Fruit fly (Drosophila melanogaster) whole organism, embryonic: ENCODE results near the gene Gr64b.
A peak's percentile ranks its signal among the peaks of the same experiment; 100 is the strongest.

Experiments
- CG10979 ChIP-seq: fragments of 200-800 bp; sonication (Bioruptor generic); optimal IDR thresholded peaks from 2 replicates; lab custom pipeline; 2018; ENCODE audit warnings: missing biosample characterization, mild to moderate bottlenecking, missing genetic modification characterization, moderate library complexity
- CG12071 ChIP-seq: fragments of 200-800 bp; sonication (Bioruptor generic); optimal IDR thresholded peaks from 3 replicates; lab custom pipeline; 2018; ENCODE audit warnings: missing biosample characterization, mild to moderate bottlenecking, missing genetic modification characterization
- CG12236 ChIP-seq: fragments of 200-800 bp; sonication (Bioruptor generic); optimal IDR thresholded peaks from 2 replicates; lab custom pipeline; 2016; ENCODE audit warnings: missing biosample characterization, missing genetic modification characterization
- CG12659 ChIP-seq: fragments of 200-800 bp; sonication (Bioruptor generic); optimal IDR thresholded peaks from 3 replicates; lab custom pipeline; 2017; ENCODE audit warnings: mild to moderate bottlenecking, missing biosample characterization, missing genetic modification reagents, missing genetic modification characterization
- CG13287 ChIP-seq: fragments of 200-800 bp; sonication (Bioruptor generic); IDR thresholded peaks from 2 replicates; pipeline ENCODE4 v1.3.6; 2022; ENCODE audit warnings: missing biosample characterization, missing genetic modification characterization; ENCODE audit not compliant: partially characterized antibody
- CG14667 ChIP-seq: fragments of 200-800 bp; sonication (Bioruptor generic); IDR thresholded peaks from 2 replicates; pipeline ENCODE4 v1.3.6; 2022; ENCODE audit warnings: missing biosample characterization, missing genetic modification characterization
- CG1647 ChIP-seq: fragments of 200-800 bp; sonication (Bioruptor generic); optimal IDR thresholded peaks from 3 replicates; lab custom pipeline; 2016; ENCODE audit warnings: missing biosample characterization, missing genetic modification characterization
- CG17568 ChIP-seq: fragments of 200-800 bp; sonication (Bioruptor generic); optimal IDR thresholded peaks from 2 replicates; lab custom pipeline; 2018; ENCODE audit warnings: missing biosample characterization, mild to moderate bottlenecking, missing genetic modification characterization, moderate library complexity
- CG1832 ChIP-seq: fragments of 200-800 bp; sonication (Bioruptor generic); optimal IDR thresholded peaks from 2 replicates; lab custom pipeline; 2017; ENCODE audit warnings: missing biosample characterization, mild to moderate bottlenecking, missing genetic modification characterization, inconsistent platforms
- CG2678 ChIP-seq: fragments of 200-800 bp; sonication (Bioruptor generic); optimal IDR thresholded peaks from 3 replicates; lab custom pipeline; 2019; ENCODE audit warnings: missing biosample characterization, mild to moderate bottlenecking, missing genetic modification characterization, moderate library complexity
- CG2889 ChIP-seq: fragments of 200-800 bp; sonication (Bioruptor generic); IDR thresholded peaks from 3 replicates; pipeline ENCODE4 v1.3.6; 2022; ENCODE audit warnings: missing biosample characterization, missing genetic modification characterization
- CG30020 ChIP-seq: fragments of 200-800 bp; optimal IDR thresholded peaks from 2 replicates; lab custom pipeline; 2019; ENCODE audit warnings: missing biosample characterization, mild to moderate bottlenecking, missing genetic modification characterization, moderate library complexity
- CG3163 ChIP-seq: fragments of 200-800 bp; sonication (Bioruptor generic); optimal IDR thresholded peaks from 3 replicates; lab custom pipeline; 2016; ENCODE audit warnings: missing biosample characterization, missing genetic modification characterization
- CG33213 ChIP-seq: fragments of 200-800 bp; sonication (Bioruptor generic); optimal IDR thresholded peaks from 3 replicates; lab custom pipeline; 2016; ENCODE audit warnings: missing biosample characterization, missing genetic modification characterization
- CG6791 ChIP-seq: fragments of 200-800 bp; sonication (Bioruptor generic); IDR thresholded peaks from 3 replicates; pipeline ENCODE4 v1.3.6; 2022; ENCODE audit warnings: missing biosample characterization, missing genetic modification characterization; ENCODE audit not compliant: partially characterized antibody
- CG6854 ChIP-seq: fragments of 200-800 bp; sonication (Bioruptor generic); optimal IDR thresholded peaks from 3 replicates; lab custom pipeline; 2017; ENCODE audit warnings: missing biosample characterization, mild to moderate bottlenecking, missing genetic modification characterization
- CG7372 ChIP-seq: fragments of 200-800 bp; sonication (Bioruptor generic); IDR thresholded peaks from 2 replicates; pipeline ENCODE4 v1.3.6; 2022; ENCODE audit warnings: missing biosample characterization, missing genetic modification characterization
- CG8359 ChIP-seq: fragments of 200-800 bp; sonication (Bioruptor generic); optimal IDR thresholded peaks from 2 replicates; lab custom pipeline; 2017; ENCODE audit warnings: missing biosample characterization, mild to moderate bottlenecking, missing genetic modification characterization, borderline replicate concordance
- CG8478 ChIP-seq: fragments of >200 bp; optimal IDR thresholded peaks from 2 replicates; lab custom pipeline; 2018
- CTCF ChIP-seq: fragments of 200-800 bp; sonication (Bioruptor generic); optimal IDR thresholded peaks from 2 replicates; lab custom pipeline; 2017; ENCODE audit warnings: missing biosample characterization, mild to moderate bottlenecking, missing genetic modification characterization, moderate library complexity
- ERR ChIP-seq: fragments of 200-800 bp; sonication (Bioruptor generic); optimal IDR thresholded peaks from 2 replicates; lab custom pipeline; 2016; ENCODE audit warnings: missing biosample characterization, missing genetic modification characterization
- Hmr ChIP-seq: fragments of 200-800 bp; sonication (Bioruptor generic); optimal IDR thresholded peaks from 3 replicates; lab custom pipeline; 2017; ENCODE audit warnings: mild to moderate bottlenecking, missing biosample characterization, missing genetic modification reagents, missing genetic modification characterization
- Lhr ChIP-seq: fragments of 200-800 bp; sonication (Bioruptor generic); optimal IDR thresholded peaks from 3 replicates; lab custom pipeline; 2017; ENCODE audit warnings: mild to moderate bottlenecking, missing biosample characterization, missing genetic modification reagents, missing genetic modification characterization
- Max ChIP-seq: fragments of 200-800 bp; sonication (Bioruptor generic); optimal IDR thresholded peaks from 2 replicates; lab custom pipeline; 2016; ENCODE audit warnings: missing biosample characterization, mild to moderate bottlenecking, missing genetic modification characterization
- Nf-YB ChIP-seq: fragments of 200-800 bp; sonication (Bioruptor generic); optimal IDR thresholded peaks from 3 replicates; lab custom pipeline; 2019; ENCODE audit warnings: missing biosample characterization, mild to moderate bottlenecking, missing genetic modification characterization, moderate library complexity
- PHDP ChIP-seq: fragments of 200-800 bp; sonication (Bioruptor generic); optimal IDR thresholded peaks from 3 replicates; lab custom pipeline; 2018; ENCODE audit warnings: missing biosample characterization, mild to moderate bottlenecking, missing genetic modification characterization, moderate library complexity
- Ravus ChIP-seq: fragments of 200-800 bp; sonication (Bioruptor generic); IDR thresholded peaks from 2 replicates; pipeline ENCODE4 v1.3.6; 2022; ENCODE audit warnings: missing biosample characterization, missing genetic modification characterization
- Sry-δ ChIP-seq: fragments of 200-800 bp; sonication (Bioruptor generic); optimal IDR thresholded peaks from 2 replicates; lab custom pipeline; 2016; ENCODE audit warnings: missing biosample characterization, missing genetic modification characterization
- Xbp1 ChIP-seq: fragments of 200-800 bp; sonication (Bioruptor generic); optimal IDR thresholded peaks from 3 replicates; lab custom pipeline; 2016; ENCODE audit warnings: missing biosample characterization, mild to moderate bottlenecking, missing genetic modification characterization
- YL-1 ChIP-seq: fragments of 200-800 bp; sonication (Bioruptor generic); optimal IDR thresholded peaks from 3 replicates; lab custom pipeline; 2017; ENCODE audit warnings: missing biosample characterization, mild to moderate bottlenecking, missing genetic modification characterization
- ase ChIP-seq: fragments of 200-800 bp; sonication (Bioruptor generic); IDR thresholded peaks from 3 replicates; pipeline ENCODE4 v1.3.6; 2022; ENCODE audit warnings: missing biosample characterization, missing genetic modification characterization
- bab2 ChIP-seq: fragments of 200-800 bp; sonication (Bioruptor generic); optimal IDR thresholded peaks from 2 replicates; lab custom pipeline; 2016; ENCODE audit warnings: missing biosample characterization, missing genetic modification characterization
- cato ChIP-seq: fragments of 200-800 bp; sonication (Bioruptor generic); optimal IDR thresholded peaks from 2 replicates; lab custom pipeline; 2016; ENCODE audit warnings: missing biosample characterization, missing genetic modification characterization, borderline replicate concordance
- cg ChIP-seq: fragments of 200-800 bp; sonication (Bioruptor generic); optimal IDR thresholded peaks from 3 replicates; lab custom pipeline; 2019; ENCODE audit warnings: missing biosample characterization, mild to moderate bottlenecking, missing genetic modification characterization, moderate library complexity
- dan ChIP-seq: fragments of 200-800 bp; sonication (Bioruptor generic); IDR thresholded peaks from 2 replicates; pipeline ENCODE4 v1.3.6; 2022; ENCODE audit warnings: missing biosample characterization, missing genetic modification characterization
- dysf ChIP-seq: fragments of 200-800 bp; sonication (Bioruptor generic); IDR thresholded peaks from 3 replicates; pipeline ENCODE4 v1.3.6; 2022; ENCODE audit warnings: missing biosample characterization, missing genetic modification characterization
- eve ChIP-seq, 2 experiments: fragments of >200 bp; optimal IDR thresholded peaks; 2 replicates each; lab custom pipeline; 2017; ENCODE audit warnings: missing biosample characterization in 2 of 2, missing genetic modification characterization in 2 of 2
- grau ChIP-seq: fragments of 200-800 bp; optimal IDR thresholded peaks from 3 replicates; lab custom pipeline; 2019; ENCODE audit warnings: missing biosample characterization, mild to moderate bottlenecking, missing genetic modification characterization, moderate library complexity
- insv ChIP-seq, 2 experiments: fragments of 200-800 bp; sonication (Bioruptor generic); optimal IDR thresholded peaks; 3 replicates each; lab custom pipeline; 2016 to 2018; ENCODE audit warnings: missing biosample characterization in 2 of 2, missing genetic modification characterization in 2 of 2
- nau ChIP-seq: fragments of 200-800 bp; sonication (Bioruptor generic); optimal IDR thresholded peaks from 3 replicates; lab custom pipeline; 2017; ENCODE audit warnings: missing biosample characterization, mild to moderate bottlenecking, missing genetic modification characterization, missing genetic modification reagents
- nerfin-2 ChIP-seq: fragments of 200-800 bp; sonication (Bioruptor generic); IDR thresholded peaks from 2 replicates; pipeline ENCODE4 v1.3.6; 2022; ENCODE audit warnings: missing biosample characterization, missing genetic modification characterization; ENCODE audit not compliant: partially characterized antibody
- oc ChIP-seq: fragments of 200-800 bp; sonication (Bioruptor generic); optimal IDR thresholded peaks from 2 replicates; lab custom pipeline; 2018; ENCODE audit warnings: missing biosample characterization, mild to moderate bottlenecking, missing genetic modification characterization, moderate library complexity
- p53 ChIP-seq: fragments of 200-800 bp; sonication (Bioruptor generic); optimal IDR thresholded peaks from 2 replicates; lab custom pipeline; 2016; ENCODE audit warnings: missing biosample characterization, missing genetic modification characterization
- peb ChIP-seq: fragments of 200-800 bp; sonication (Bioruptor generic); IDR thresholded peaks from 2 replicates; pipeline ENCODE4 v1.3.6; 2022; ENCODE audit warnings: missing biosample characterization, missing genetic modification characterization
- pum ChIP-seq: fragments of 200-800 bp; sonication (Bioruptor generic); optimal IDR thresholded peaks from 2 replicates; lab custom pipeline; 2016; ENCODE audit warnings: missing biosample characterization, missing genetic modification characterization
- seq ChIP-seq: fragments of 200-800 bp; sonication (Bioruptor generic); IDR thresholded peaks from 2 replicates; pipeline ENCODE4 v1.3.6; 2022; ENCODE audit warnings: missing biosample characterization, missing genetic modification characterization
- stwl ChIP-seq: fragments of 200-800 bp; sonication (Bioruptor generic); optimal IDR thresholded peaks from 3 replicates; lab custom pipeline; 2018; ENCODE audit warnings: missing biosample characterization, mild to moderate bottlenecking, missing genetic modification characterization, moderate library complexity
- trh ChIP-seq: fragments of 200-800 bp; sonication (Bioruptor generic); optimal IDR thresholded peaks from 2 replicates; lab custom pipeline; 2016; ENCODE audit warnings: missing biosample characterization, missing genetic modification characterization
- twi ChIP-seq: fragments of 200-800 bp; optimal IDR thresholded peaks from 2 replicates; lab custom pipeline; 2019; ENCODE audit warnings: missing biosample characterization, mild to moderate bottlenecking, missing genetic modification characterization, moderate library complexity
- z ChIP-seq: fragments of 200-800 bp; sonication (Bioruptor generic); IDR thresholded peaks from 3 replicates; pipeline ENCODE4 v1.3.6; 2022; ENCODE audit warnings: missing biosample characterization, missing genetic modification characterization

Gr64b gene

dm6 chr3L:4040247-4040925 lies 12.0 kb downstream of the Gr64b start, which contains the start of the genes CG11593 and Rcd5 (continued):
- no peak for TF ChIP-seq CG1832 (GFP tag; lab: Kevin White, UChicago)
- TF ChIP-seq CG7372 (GFP tag; lab: Robert Waterston, UW): peak; percentile 79
- no peak for TF ChIP-seq CG3163 (GFP tag; lab: Kevin White, UChicago)
- no peak for TF ChIP-seq twi (tag; lab: Kevin White, UChicago)
- no peak; the same call in 1 of the 2 replicates for TF ChIP-seq peb (GFP tag; lab: Robert Waterston, UW)
- no peak for TF ChIP-seq CG2678 (tag; lab: Kevin White, UChicago)
- no peak for TF ChIP-seq oc (tag; lab: Kevin White, UChicago)
- no peak for TF ChIP-seq nau (GFP tag; lab: Kevin White, UChicago)
- TF ChIP-seq Hmr (GFP tag; lab: Kevin White, UChicago): peak; percentile 80
- TF ChIP-seq CG12236 (GFP tag; lab: Kevin White, UChicago): no peak
- peak; percentile 92 for TF ChIP-seq YL-1 (GFP tag; lab: Kevin White, UChicago)
- TF ChIP-seq pum (GFP tag; lab: Kevin White, UChicago): peak; percentile 35
- peak; percentile 78 for TF ChIP-seq Xbp1
- TF ChIP-seq bab2: peak; percentile 42
- peak; percentile 79 for TF ChIP-seq stwl (tag; lab: Kevin White, UChicago)
- peak; percentile 54 for TF ChIP-seq Ravus (GFP tag; lab: Robert Waterston, UW)
- TF ChIP-seq seq (GFP tag; lab: Robert Waterston, UW): peak; percentile 57; the same call in 1 of the 2 replicates
- TF ChIP-seq Sry-δ (GFP tag; lab: Kevin White, UChicago): no peak
- no peak for TF ChIP-seq Nf-YB (GFP tag; lab: Kevin White, UChicago)
- TF ChIP-seq insv (GFP tag; optimal IDR thresholded peaks at IDR 0.05; lab: Kevin White, UChicago): peak in 1 of 2 experiments; percentile 19
- peak; percentile 48 for TF ChIP-seq CG10979 (tag; lab: Kevin White, UChicago)
- TF ChIP-seq dysf: peak; percentile 83
- peak; percentile 38 for TF ChIP-seq CG13287 (GFP tag; lab: Robert Waterston, UW)
- TF ChIP-seq CG17568 (GFP tag; lab: Kevin White, UChicago): no peak
- peak; percentile 50 for TF ChIP-seq CTCF (GFP tag; lab: Kevin White, UChicago)
- TF ChIP-seq CG1647 (GFP tag; lab: Kevin White, UChicago): peak; percentile 20
- TF ChIP-seq Lhr (GFP tag; lab: Kevin White, UChicago): peak; percentile 81
- peak; percentile 66 for TF ChIP-seq ase (GFP tag; lab: Robert Waterston, UW)
- TF ChIP-seq CG6791 (GFP tag; lab: Robert Waterston, UW): no peak
- no peak for TF ChIP-seq CG33213 (GFP tag; lab: Kevin White, UChicago)
- TF ChIP-seq CG2889 (GFP tag; lab: Robert Waterston, UW): peak; percentile 81
- TF ChIP-seq nerfin-2: no peak
- peak; percentile 83 for TF ChIP-seq CG14667
- TF ChIP-seq cato (GFP tag; lab: Kevin White, UChicago): peak; percentile 33
- TF ChIP-seq Max (GFP tag; lab: Kevin White, UChicago): peak; percentile 67
- peak; percentile 72 for TF ChIP-seq cg (GFP tag; lab: Kevin White, UChicago)
- TF ChIP-seq grau (tag; lab: Kevin White, UChicago): peak; percentile 71
- no peak for TF ChIP-seq CG8478 (lab: Kevin White, UChicago)
- no peak for TF ChIP-seq z (GFP tag; lab: Robert Waterston, UW)
- TF ChIP-seq trh: peak; percentile 29
- peak; percentile 84 for TF ChIP-seq CG12659 (GFP tag; lab: Kevin White, UChicago)
- TF ChIP-seq CG12071 (GFP tag; lab: Kevin White, UChicago): no peak
- no peak for TF ChIP-seq PHDP (tag; lab: Kevin White, UChicago)
- TF ChIP-seq CG30020 (tag; lab: Kevin White, UChicago): no peak
- no peak for TF ChIP-seq CG6854 (GFP tag; lab: Kevin White, UChicago)
- TF ChIP-seq p53 (GFP tag; lab: Kevin White, UChicago): no peak
- TF ChIP-seq ERR (GFP tag; lab: Kevin White, UChicago): no peak
- TF ChIP-seq CG8359 (GFP tag; lab: Kevin White, UChicago): no peak
- TF ChIP-seq dan (GFP tag; lab: Robert Waterston, UW): peak; percentile 34; the same call in 1 of the 2 replicates
- TF ChIP-seq eve (GFP tag; optimal IDR thresholded peaks at IDR 0.05; lab: Kevin White, UChicago): no peak
